Worm (Caenorhabditis elegans): ENCODE results near the gene str-15.

ce11 chrV:16419769-16420168, 38.8 kb downstream of the str-15 start, which contains the start of gene F26D2.16:
- no peak for TF ChIP-seq scrt-1 (GFP tag; IDR thresholded peaks at IDR 0.05)
- TF ChIP-seq F13C5.2 (tag; optimal IDR thresholded peaks at IDR 0.05), result no peak
- TF ChIP-seq tra-4 (tag; optimal IDR thresholded peaks at IDR 0.05), result no peak
- no peak for TF ChIP-seq hnd-1 (tag; optimal IDR thresholded peaks at IDR 0.05)
- TF ChIP-seq ama-1 (optimal IDR thresholded peaks at IDR 0.05), result no peak
- TF ChIP-seq aly-1 (tag; optimal IDR thresholded peaks at IDR 0.05), result no peak
- no peak for TF ChIP-seq tbx-37 (GFP tag; conservative IDR thresholded peaks at IDR 0.05)
- no peak for TF ChIP-seq flt-1 (GFP tag; IDR thresholded peaks at IDR 0.05)
- no peak for TF ChIP-seq B0310.2 (tag; optimal IDR thresholded peaks at IDR 0.05)
- no peak for TF ChIP-seq ets-7 (tag; optimal IDR thresholded peaks at IDR 0.05)

Measured in whole organism, early embryonic.